Fruit fly (Drosophila melanogaster) whole organism: ENCODE data around the gene CG32121.

Experiments used
- CG8478 ChIP-seq: fragments of >200 bp; optimal IDR thresholded peaks from 2 replicates; lab custom pipeline; 2018; ENCODE audit warnings: inconsistent platforms
- Dll ChIP-seq: fragments of >200 bp; optimal IDR thresholded peaks from 2 replicates; lab custom pipeline; 2017
- EcR ChIP-seq, 2 experiments: fragments of >200 bp; optimal IDR thresholded peaks; 2 replicates each; lab custom pipeline; 2017; ENCODE audit warnings: missing biosample characterization in 2 of 2, missing genetic modification characterization in 2 of 2, missing genetic modification reagents in 2 of 2
- pan ChIP-seq: fragments of >200 bp; optimal IDR thresholded peaks from 2 replicates; lab custom pipeline; 2017
- psq ChIP-seq: fragments of >200 bp; optimal IDR thresholded peaks from 2 replicates; lab custom pipeline; 2017
- usp ChIP-seq: fragments of >200 bp; optimal IDR thresholded peaks from 2 replicates; lab custom pipeline; 2017; ENCODE audit warnings: missing biosample characterization, missing genetic modification characterization, mixed read lengths

CG32121 gene

dm6 chr3L:13400872-13401418 lies 21.2 kb downstream of the CG32121 start, which contains the start of gene sens:
Gene sens, minus strand, starts transcription at chr3L:13401125.
- TF ChIP-seq Dll (lab: Kevin White, UChicago) (no peak), CG8478 (lab: Kevin White, UChicago) (no peak), usp (GFP tag; lab: Kevin White, UChicago) (no peak), psq (lab: Kevin White, UChicago) (no peak), pan (lab: Kevin White, UChicago) (no peak), EcR (GFP tag; optimal IDR thresholded peaks at IDR 0.05; lab: Kevin White, UChicago) (no peak)

- TF ChIP-seq usp (GFP tag; lab: Kevin White, UChicago), result no peak
- TF ChIP-seq psq (lab: Kevin White, UChicago), result no peak
- no peak for TF ChIP-seq pan (lab: Kevin White, UChicago)
- TF ChIP-seq Dll (lab: Kevin White, UChicago), result no peak
- no peak for TF ChIP-seq CG8478 (lab: Kevin White, UChicago)
- TF ChIP-seq EcR (GFP tag; optimal IDR thresholded peaks at IDR 0.05; lab: Kevin White, UChicago), result no peak
Observed at dm6 chr3L:13397656-13398055, 24.5 kb downstream of the CG32121 start.

dm6 chr3L:13393538-13393937 lies 28.6 kb downstream of the CG32121 start:
- TF ChIP-seq pan (lab: Kevin White, UChicago) (no peak), psq (lab: Kevin White, UChicago) (no peak), usp (GFP tag; lab: Kevin White, UChicago) (no peak), CG8478 (lab: Kevin White, UChicago) (no peak), Dll (lab: Kevin White, UChicago) (no peak), EcR (GFP tag; optimal IDR thresholded peaks at IDR 0.05; lab: Kevin White, UChicago) (no peak)

dm6 chr3L:13389834-13390233 lies 32.3 kb downstream of the CG32121 start, which contains the start of gene Poc1:
Gene Poc1, minus strand, starts transcription at chr3L:13390006.
- TF ChIP-seq pan (lab: Kevin White, UChicago), result no peak
- TF ChIP-seq EcR (GFP tag; optimal IDR thresholded peaks at IDR 0.05; lab: Kevin White, UChicago), result no peak
- no peak for TF ChIP-seq CG8478 (lab: Kevin White, UChicago)
- no peak for TF ChIP-seq psq (lab: Kevin White, UChicago)
- no peak for TF ChIP-seq usp (GFP tag; lab: Kevin White, UChicago)
- no peak for TF ChIP-seq Dll (lab: Kevin White, UChicago)

- TF ChIP-seq CG8478 (lab: Kevin White, UChicago) (no peak), EcR (GFP tag; optimal IDR thresholded peaks at IDR 0.05; lab: Kevin White, UChicago) (no peak), pan (lab: Kevin White, UChicago) (no peak), usp (GFP tag; lab: Kevin White, UChicago) (no peak), psq (lab: Kevin White, UChicago) (no peak), Dll (lab: Kevin White, UChicago) (no peak)
Observed at dm6 chr3L:13387608-13388007, 34.5 kb downstream of the CG32121 start, which contains the start of gene CG10171. Gene CG10171, minus strand, starts transcription at chr3L:13387907.

- TF ChIP-seq EcR (GFP tag; optimal IDR thresholded peaks at IDR 0.05; lab: Kevin White, UChicago) (no peak), pan (lab: Kevin White, UChicago) (no peak), CG8478 (lab: Kevin White, UChicago) (no peak), usp (GFP tag; lab: Kevin White, UChicago) (no peak), psq (lab: Kevin White, UChicago) (no peak), Dll (lab: Kevin White, UChicago) (no peak)
Observed at dm6 chr3L:13384489-13384888, 37.6 kb downstream of the CG32121 start, which contains the start of gene CG14110. Gene CG14110, plus strand, starts transcription at chr3L:13384789.

dm6 chr3L:13382061-13382815 lies 39.9 kb downstream of the CG32121 start, which contains the start of gene ImpL1:
Gene ImpL1, plus strand, starts transcription at chr3L:13382765.
- no peak for TF ChIP-seq EcR (GFP tag; optimal IDR thresholded peaks at IDR 0.05; lab: Kevin White, UChicago)
- TF ChIP-seq psq (lab: Kevin White, UChicago), result no peak
- no peak for TF ChIP-seq pan (lab: Kevin White, UChicago)
- no peak for TF ChIP-seq Dll (lab: Kevin White, UChicago)
- TF ChIP-seq usp (GFP tag; lab: Kevin White, UChicago), result no peak
- no peak for TF ChIP-seq CG8478 (lab: Kevin White, UChicago)

- TF ChIP-seq usp (GFP tag; lab: Kevin White, UChicago) (no peak), pan (lab: Kevin White, UChicago) (no peak), Dll (lab: Kevin White, UChicago) (no peak), psq (lab: Kevin White, UChicago) (no peak), CG8478 (lab: Kevin White, UChicago) (no peak)
Observed at dm6 chr3L:13381160-13381559, 41.0 kb downstream of the CG32121 start, which contains the start of gene CG14107. Gene CG14107, minus strand, starts transcription at chr3L:13381346.

dm6 chr3L:13378202-13378601 lies 43.9 kb downstream of the CG32121 start, which contains the start of gene SNCF:
Gene SNCF, plus strand, starts transcription at chr3L:13378583.
- TF ChIP-seq usp (GFP tag; lab: Kevin White, UChicago) (no peak), psq (lab: Kevin White, UChicago) (no peak), pan (lab: Kevin White, UChicago) (no peak), Dll (lab: Kevin White, UChicago) (no peak), CG8478 (lab: Kevin White, UChicago) (no peak), EcR (GFP tag; optimal IDR thresholded peaks at IDR 0.05; lab: Kevin White, UChicago) (no peak)

- TF ChIP-seq Dll (lab: Kevin White, UChicago) (no peak), psq (lab: Kevin White, UChicago) (no peak), usp (GFP tag; lab: Kevin White, UChicago) (no peak), pan (lab: Kevin White, UChicago) (no peak), EcR (GFP tag; optimal IDR thresholded peaks at IDR 0.05; lab: Kevin White, UChicago) (no peak), CG8478 (lab: Kevin White, UChicago) (no peak)
Observed at dm6 chr3L:13377657-13378056, 44.5 kb downstream of the CG32121 start, which contains the start of gene CG14111. Gene CG14111, plus strand, starts transcription at chr3L:13377957.
